Worm (Caenorhabditis elegans) whole organism, L2 larva: ENCODE results near the gene rpt-6.

ENCODE experiments used
- lin-39 ChIP-seq: fragments of 150-350 bp; optimal IDR thresholded peaks from 2 replicates; lab custom pipeline; 2014; ENCODE audit warnings: missing biosample characterization, missing genetic modification reagents, missing genetic modification characterization
- lsy-2 ChIP-seq, 2 experiments: fragments of 150-350 bp in 1 of 2; sonication (generic microtip) in 1 of 2; optimal IDR thresholded peaks; 2 replicates each; lab custom pipeline; 2014 to 2017; ENCODE audit warnings: missing biosample characterization in 2 of 2, missing genetic modification characterization in 2 of 2
- mdl-1 ChIP-seq, 2 experiments: fragments of 150-350 bp in 1 of 2; sonication (generic microtip) in 1 of 2; optimal IDR thresholded peaks; 2 replicates each; lab custom pipeline; 2017; ENCODE audit warnings: missing biosample characterization in 2 of 2, missing genetic modification characterization in 2 of 2
- nhr-77 ChIP-seq: fragments of 150-350 bp; optimal IDR thresholded peaks from 2 replicates; lab custom pipeline; 2014; ENCODE audit warnings: missing biosample characterization, missing genetic modification characterization
- skn-1 ChIP-seq: sonication (generic microtip); optimal IDR thresholded peaks from 2 replicates; lab custom pipeline; 2017; ENCODE audit warnings: missing biosample characterization, missing genetic modification characterization
- unc-62 ChIP-seq: fragments of 150-350 bp; optimal IDR thresholded peaks from 2 replicates; lab custom pipeline; 2014; ENCODE audit warnings: missing biosample characterization, missing genetic modification reagents, missing genetic modification characterization
- ztf-11 ChIP-seq: sonication (generic microtip); optimal IDR thresholded peaks from 2 replicates; lab custom pipeline; 2017; ENCODE audit warnings: missing biosample characterization, missing genetic modification characterization
- ztf-4 ChIP-seq: fragments of 150-350 bp; optimal IDR thresholded peaks from 2 replicates; lab custom pipeline; 2014; ENCODE audit warnings: missing biosample characterization, missing genetic modification characterization

DNA sequence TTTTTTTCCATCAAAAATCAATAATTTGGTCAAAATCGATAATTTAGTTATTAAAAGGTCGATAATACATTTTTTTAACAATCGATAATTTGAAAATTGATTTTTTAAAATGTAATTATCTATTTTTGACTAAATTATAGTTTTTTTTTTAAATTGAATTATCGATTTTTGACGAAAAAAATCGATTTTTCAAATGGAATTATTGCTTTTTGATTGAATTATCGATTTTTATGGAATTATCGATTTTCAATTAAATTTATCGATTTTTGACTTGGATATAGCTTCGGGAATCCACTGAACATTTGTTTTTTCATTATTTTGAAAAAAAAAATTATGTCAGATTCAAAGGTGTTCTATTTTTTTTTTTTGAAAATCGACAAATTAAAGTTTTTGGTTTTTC lies 40.0 kb downstream of the rpt-6 start:
- no peak for TF ChIP-seq nhr-77 (tag; lab: Kevin White, UChicago)
- no peak for TF ChIP-seq ztf-4 (tag; lab: Kevin White, UChicago)
- no peak for TF ChIP-seq ztf-11 (tag; lab: Kevin White, UChicago)
- TF ChIP-seq lin-39 (tag; lab: Kevin White, UChicago) = no peak
- no peak for TF ChIP-seq skn-1
- TF ChIP-seq mdl-1 (tag; optimal IDR thresholded peaks at IDR 0.05; lab: Kevin White, UChicago) = no peak
- no peak for TF ChIP-seq unc-62 (GFP tag; lab: Kevin White, UChicago)
- TF ChIP-seq lsy-2 (tag; optimal IDR thresholded peaks at IDR 0.05; lab: Kevin White, UChicago) = no peak
